Fruit fly (Drosophila melanogaster) whole organism, embryonic: ENCODE data around the gene spas.
A peak's percentile ranks its signal among the peaks of the same experiment; 100 is the strongest.

Experiments
- Abd-B ChIP-seq: fragments of 200-800 bp; sonication (Bioruptor generic); optimal IDR thresholded peaks from 2 replicates; lab custom pipeline; 2018; ENCODE audit warnings: missing biosample characterization, mild to moderate bottlenecking, missing genetic modification characterization, moderate library complexity
- Ada2b ChIP-seq: fragments of 200-800 bp; sonication (Bioruptor generic); IDR thresholded peaks from 2 replicates; pipeline ENCODE4 v1.3.6; 2022; ENCODE audit warnings: missing biosample characterization, missing genetic modification characterization
- Antp ChIP-seq: fragments of 200-800 bp; sonication (Bioruptor generic); optimal IDR thresholded peaks from 3 replicates; lab custom pipeline; 2016; ENCODE audit warnings: missing biosample characterization, missing genetic modification characterization
- B-H2 ChIP-seq: fragments of 200-800 bp; sonication (Bioruptor generic); optimal IDR thresholded peaks from 2 replicates; lab custom pipeline; 2018; ENCODE audit warnings: missing biosample characterization, mild to moderate bottlenecking, missing genetic modification characterization
- CG10274 ChIP-seq: fragments of 200-800 bp; sonication (Bioruptor generic); optimal IDR thresholded peaks from 3 replicates; lab custom pipeline; 2017; ENCODE audit warnings: missing biosample characterization, mild to moderate bottlenecking, missing genetic modification characterization
- CG10321 ChIP-seq: fragments of 200-800 bp; sonication (Bioruptor generic); IDR thresholded peaks from 2 replicates; pipeline ENCODE4 v1.3.6; 2022; ENCODE audit warnings: missing biosample characterization, missing genetic modification characterization
- CG11695 ChIP-seq: fragments of 200-800 bp; sonication (Bioruptor generic); IDR thresholded peaks from 3 replicates; pipeline ENCODE4 v1.3.6; 2022; ENCODE audit warnings: missing biosample characterization, missing genetic modification characterization
- CG12299 ChIP-seq: fragments of 200-800 bp; sonication (Bioruptor generic); optimal IDR thresholded peaks from 2 replicates; lab custom pipeline; 2018; ENCODE audit warnings: missing biosample characterization, mild to moderate bottlenecking, missing genetic modification characterization
- CG12659 ChIP-seq: fragments of 200-800 bp; sonication (Bioruptor generic); optimal IDR thresholded peaks from 3 replicates; lab custom pipeline; 2017; ENCODE audit warnings: mild to moderate bottlenecking, missing biosample characterization, missing genetic modification reagents, missing genetic modification characterization
- CG14860 ChIP-seq: fragments of 200-800 bp; sonication (Bioruptor generic); IDR thresholded peaks from 3 replicates; pipeline ENCODE4 v1.3.6; 2022; ENCODE audit warnings: missing biosample characterization, missing genetic modification characterization; ENCODE audit not compliant: partially characterized antibody
- CG15073 ChIP-seq: fragments of 200-800 bp; sonication (Bioruptor generic); optimal IDR thresholded peaks from 2 replicates; lab custom pipeline; 2016; ENCODE audit warnings: missing biosample characterization, missing genetic modification characterization
- CG15601 ChIP-seq: fragments of 200-800 bp; sonication (Bioruptor generic); optimal IDR thresholded peaks from 3 replicates; lab custom pipeline; 2019; ENCODE audit warnings: missing biosample characterization, mild to moderate bottlenecking, missing genetic modification characterization, moderate library complexity
- CG16779 ChIP-seq: fragments of 200-800 bp; sonication (Bioruptor generic); IDR thresholded peaks from 2 replicates; pipeline ENCODE4 v1.3.6; 2022; ENCODE audit warnings: missing biosample characterization, missing genetic modification characterization
- CG18619 ChIP-seq: fragments of 200-800 bp; sonication (Bioruptor generic); optimal IDR thresholded peaks from 3 replicates; lab custom pipeline; 2017; ENCODE audit warnings: missing biosample characterization, mild to moderate bottlenecking, missing genetic modification characterization
- CG2875 ChIP-seq: fragments of 200-800 bp; sonication (Bioruptor generic); optimal IDR thresholded peaks from 2 replicates; lab custom pipeline; 2017; ENCODE audit warnings: missing biosample characterization, mild to moderate bottlenecking, missing genetic modification characterization, missing genetic modification reagents
- CG31224 ChIP-seq: fragments of 200-800 bp; sonication (Bioruptor generic); IDR thresholded peaks from 2 replicates; pipeline ENCODE4 v1.3.6; 2022; ENCODE audit warnings: missing biosample characterization, missing genetic modification characterization
- CG6654 ChIP-seq: fragments of 200-800 bp; sonication (Bioruptor generic); optimal IDR thresholded peaks from 2 replicates; lab custom pipeline; 2017; ENCODE audit warnings: missing biosample characterization, mild to moderate bottlenecking, missing genetic modification characterization
- CG7745 ChIP-seq: fragments of 200-800 bp; sonication (Bioruptor generic); optimal IDR thresholded peaks from 2 replicates; lab custom pipeline; 2018; ENCODE audit warnings: missing biosample characterization, mild to moderate bottlenecking, missing genetic modification characterization, moderate library complexity
- CG8478 ChIP-seq: fragments of >200 bp; optimal IDR thresholded peaks from 2 replicates; lab custom pipeline; 2018
- CG8944 ChIP-seq: fragments of 200-800 bp; sonication (Bioruptor generic); optimal IDR thresholded peaks from 3 replicates; lab custom pipeline; 2016; ENCODE audit warnings: missing biosample characterization, missing genetic modification characterization
- CrebB ChIP-seq: fragments of 200-800 bp; sonication (Bioruptor generic); optimal IDR thresholded peaks from 3 replicates; lab custom pipeline; 2018; ENCODE audit warnings: missing biosample characterization, mild to moderate bottlenecking, missing genetic modification characterization
- Elba2 ChIP-seq: fragments of 200-800 bp; sonication (Bioruptor generic); optimal IDR thresholded peaks from 3 replicates; lab custom pipeline; 2016; ENCODE audit warnings: missing biosample characterization, missing genetic modification characterization
- Gsc ChIP-seq: fragments of 200-800 bp; sonication (Bioruptor generic); IDR thresholded peaks from 2 replicates; pipeline ENCODE4 v1.3.6; 2022; ENCODE audit warnings: missing biosample characterization, missing genetic modification characterization
- HLH3B ChIP-seq: fragments of 200-800 bp; sonication (Bioruptor generic); IDR thresholded peaks from 2 replicates; pipeline ENCODE4 v1.3.6; 2022; ENCODE audit warnings: missing biosample characterization, missing genetic modification characterization
- Lim3 ChIP-seq: fragments of 200-800 bp; sonication (Bioruptor generic); IDR thresholded peaks from 2 replicates; pipeline ENCODE4 v1.3.6; 2022; ENCODE audit warnings: missing biosample characterization, missing genetic modification characterization
- Meics ChIP-seq: fragments of 200-800 bp; sonication (Bioruptor generic); optimal IDR thresholded peaks from 2 replicates; lab custom pipeline; 2017; ENCODE audit warnings: missing biosample characterization, mild to moderate bottlenecking, missing genetic modification characterization
- NC2α ChIP-seq: fragments of 200-800 bp; sonication (Bioruptor generic); optimal IDR thresholded peaks from 2 replicates; lab custom pipeline; 2016; ENCODE audit warnings: missing biosample characterization, missing genetic modification characterization
- Optix ChIP-seq: fragments of 200-800 bp; sonication (Bioruptor generic); IDR thresholded peaks from 3 replicates; pipeline ENCODE4 v1.3.6; 2022; ENCODE audit warnings: missing biosample characterization, missing genetic modification characterization
- Pdp1 ChIP-seq, 2 experiments: fragments of 200-800 bp; sonication (Bioruptor generic); optimal IDR thresholded peaks; 3 replicates each; lab custom pipeline; 2016; ENCODE audit warnings: missing biosample characterization in 2 of 2, missing genetic modification characterization in 2 of 2, mild to moderate bottlenecking in 1 of 2, moderate library complexity in 1 of 2
- Sox100B ChIP-seq: fragments of 200-800 bp; sonication (Bioruptor generic); optimal IDR thresholded peaks from 3 replicates; lab custom pipeline; 2018; ENCODE audit warnings: missing biosample characterization, mild to moderate bottlenecking, missing genetic modification characterization
- Sox102F ChIP-seq: fragments of 200-800 bp; sonication (Bioruptor generic); optimal IDR thresholded peaks from 2 replicates; lab custom pipeline; 2018; ENCODE audit warnings: missing biosample characterization, mild to moderate bottlenecking, missing genetic modification characterization, moderate library complexity
- Sry-β ChIP-seq: fragments of 200-800 bp; sonication (Bioruptor generic); optimal IDR thresholded peaks from 2 replicates; lab custom pipeline; 2018; ENCODE audit warnings: missing biosample characterization, mild to moderate bottlenecking, missing genetic modification characterization, moderate library complexity
- Xrp1 ChIP-seq: fragments of 200-800 bp; sonication (Bioruptor generic); IDR thresholded peaks from 2 replicates; pipeline ENCODE4 v1.3.6; 2022; ENCODE audit warnings: missing biosample characterization, missing genetic modification characterization
- chinmo ChIP-seq: fragments of 200-800 bp; sonication (Bioruptor generic); IDR thresholded peaks from 4 replicates; pipeline ENCODE4 v1.3.6; 2022; ENCODE audit warnings: missing biosample characterization, missing genetic modification characterization; ENCODE audit not compliant: partially characterized antibody
- chm ChIP-seq: fragments of 200-800 bp; sonication (Bioruptor generic); IDR thresholded peaks from 2 replicates; pipeline ENCODE4 v1.3.6; 2022; ENCODE audit warnings: missing biosample characterization, missing genetic modification characterization
- dm ChIP-seq: fragments of 200-800 bp; sonication (Bioruptor generic); optimal IDR thresholded peaks from 3 replicates; lab custom pipeline; 2016; ENCODE audit warnings: missing biosample characterization, missing genetic modification characterization
- eve ChIP-seq, 2 experiments: fragments of >200 bp; optimal IDR thresholded peaks; 2 replicates each; lab custom pipeline; 2017; ENCODE audit warnings: missing biosample characterization in 2 of 2, missing genetic modification characterization in 2 of 2
- fd3F ChIP-seq: fragments of 200-800 bp; sonication (Bioruptor generic); optimal IDR thresholded peaks from 2 replicates; lab custom pipeline; 2018; ENCODE audit warnings: missing biosample characterization, mild to moderate bottlenecking, missing genetic modification characterization, moderate library complexity
- gfzf ChIP-seq: fragments of 200-800 bp; sonication (Bioruptor generic); optimal IDR thresholded peaks from 2 replicates; lab custom pipeline; 2016; ENCODE audit warnings: missing biosample characterization, mild to moderate bottlenecking, missing genetic modification characterization, moderate library complexity
- gsb ChIP-seq: fragments of 200-800 bp; sonication (Bioruptor generic); IDR thresholded peaks from 2 replicates; pipeline ENCODE4 v1.3.6; 2022; ENCODE audit warnings: missing biosample characterization, missing genetic modification characterization
- h ChIP-seq: fragments of >200 bp; optimal IDR thresholded peaks from 2 replicates; lab custom pipeline; 2017
- ind ChIP-seq: fragments of 200-800 bp; sonication (Bioruptor generic); optimal IDR thresholded peaks from 3 replicates; lab custom pipeline; 2016; ENCODE audit warnings: missing biosample characterization, missing genetic modification characterization
- jumu ChIP-seq: fragments of 200-800 bp; sonication (Bioruptor generic); optimal IDR thresholded peaks from 3 replicates; lab custom pipeline; 2016; ENCODE audit warnings: missing biosample characterization, missing genetic modification characterization
- lilli ChIP-seq: fragments of 200-800 bp; sonication (Bioruptor generic); optimal IDR thresholded peaks from 3 replicates; lab custom pipeline; 2016; ENCODE audit warnings: missing biosample characterization, missing genetic modification characterization
- luna ChIP-seq: fragments of 200-800 bp; sonication (Bioruptor generic); optimal IDR thresholded peaks from 2 replicates; lab custom pipeline; 2016; ENCODE audit warnings: missing biosample characterization, missing genetic modification characterization
- nmo ChIP-seq: fragments of 200-800 bp; sonication (Bioruptor generic); optimal IDR thresholded peaks from 2 replicates; lab custom pipeline; 2018; ENCODE audit warnings: missing biosample characterization, mild to moderate bottlenecking, missing genetic modification characterization, moderate library complexity
- peb ChIP-seq: fragments of 200-800 bp; sonication (Bioruptor generic); IDR thresholded peaks from 2 replicates; pipeline ENCODE4 v1.3.6; 2022; ENCODE audit warnings: missing biosample characterization, missing genetic modification characterization
- pum ChIP-seq: fragments of 200-800 bp; sonication (Bioruptor generic); optimal IDR thresholded peaks from 2 replicates; lab custom pipeline; 2016; ENCODE audit warnings: missing biosample characterization, missing genetic modification characterization
- sima ChIP-seq: fragments of 200-800 bp; sonication (Bioruptor generic); optimal IDR thresholded peaks from 2 replicates; lab custom pipeline; 2016; ENCODE audit warnings: missing biosample characterization, missing genetic modification characterization
- slbo ChIP-seq: fragments of 200-800 bp; sonication (Bioruptor generic); IDR thresholded peaks from 2 replicates; pipeline ENCODE4 v1.3.6; 2022; ENCODE audit warnings: missing biosample characterization, missing genetic modification characterization
- ssp ChIP-seq: fragments of 200-800 bp; sonication (Bioruptor generic); IDR thresholded peaks from 2 replicates; pipeline ENCODE4 v1.3.6; 2022; ENCODE audit warnings: missing biosample characterization, missing genetic modification characterization
- stc ChIP-seq: fragments of 200-800 bp; sonication (Bioruptor generic); IDR thresholded peaks from 2 replicates; pipeline ENCODE4 v1.3.6; 2022; ENCODE audit warnings: missing biosample characterization, missing genetic modification characterization
- yki ChIP-seq: fragments of >200 bp; optimal IDR thresholded peaks from 3 replicates; lab custom pipeline; 2018

Gene spas

dm6 chr3R:24047998-24048511 is 10.0 kb downstream of the spas start, which contains the start of gene Rox8 (continued):
- TF ChIP-seq h (no peak), CG16779 (no peak), CG31224 (GFP tag; lab: Robert Waterston, UW) (0 out of 2 replicates have a peak, but pooled peaks have one; percentile 7), ssp (peak; percentile 27; the same call in 1 of the 2 replicates), Pdp1 (GFP tag; optimal IDR thresholded peaks at IDR 0.05; lab: Kevin White, UChicago) (peak; percentile 43 to 98), Lim3 (no peak), Elba2 (GFP tag; lab: Kevin White, UChicago) (no peak), Ada2b (GFP tag; lab: Robert Waterston, UW) (no peak), sima (GFP tag; lab: Kevin White, UChicago) (no peak), nmo (GFP tag; lab: Kevin White, UChicago) (peak; percentile 68), CG6654 (GFP tag; lab: Kevin White, UChicago) (no peak), fd3F (no peak), eve (GFP tag; optimal IDR thresholded peaks at IDR 0.05; lab: Kevin White, UChicago) (no peak), chinmo (GFP tag; lab: Robert Waterston, UW) (peak; percentile 99), pum (peak; percentile 27), chm (no peak), luna (GFP tag; lab: Kevin White, UChicago) (no peak), CG15601 (tag; lab: Kevin White, UChicago) (peak; percentile 21), B-H2 (peak; percentile 38), CG10274 (GFP tag; lab: Kevin White, UChicago) (no peak), Xrp1 (GFP tag; lab: Robert Waterston, UW) (peak; percentile 8; the same call in 1 of the 2 replicates), lilli (GFP tag; lab: Kevin White, UChicago) (peak; percentile 58), Sox102F (GFP tag; lab: Kevin White, UChicago) (no peak), CG7745 (tag; lab: Kevin White, UChicago) (no peak), Antp (GFP tag; lab: Kevin White, UChicago) (peak; percentile 47), NC2α (GFP tag; lab: Kevin White, UChicago) (no peak), CG8944 (GFP tag; lab: Kevin White, UChicago) (no peak), Abd-B (GFP tag; lab: Kevin White, UChicago) (no peak), CG12659 (GFP tag; lab: Kevin White, UChicago) (peak; percentile 84), Sry-β (GFP tag; lab: Kevin White, UChicago) (no peak), Meics (peak; percentile 44), CG14860 (GFP tag; lab: Robert Waterston, UW) (peak; percentile 44; the same call in 1 of the 3 replicates), CG12299 (peak; percentile 25), gsb (GFP tag; lab: Robert Waterston, UW) (no peak), ind (peak; percentile 35), CG10321 (no peak), Optix (GFP tag; lab: Robert Waterston, UW) (no peak), CG15073 (GFP tag; lab: Kevin White, UChicago) (no peak), CG11695 (no peak), dm (peak; percentile 42), yki (lab: Kevin White, UChicago) (no peak), peb (GFP tag; lab: Robert Waterston, UW) (no peak), gfzf (GFP tag; lab: Kevin White, UChicago) (peak; percentile 51), CrebB (tag; lab: Kevin White, UChicago) (no peak), jumu (GFP tag; lab: Kevin White, UChicago) (peak; percentile 48), HLH3B (GFP tag; lab: Robert Waterston, UW) (no peak), stc (GFP tag; lab: Robert Waterston, UW) (no peak), CG8478 (no peak), CG2875 (GFP tag; lab: Kevin White, UChicago) (no peak), slbo (peak; percentile 52), Sox100B (GFP tag; lab: Kevin White, UChicago) (no peak), CG18619 (GFP tag; lab: Kevin White, UChicago) (peak; percentile 44), Gsc (no peak)
